Fruit fly (Drosophila melanogaster) whole organism, embryonic: ENCODE data around the gene GC2.
A peak's percentile ranks its signal among the peaks of the same experiment; 100 is the strongest.

Source experiments
- Ada2b ChIP-seq: fragments of 200-800 bp; sonication (Bioruptor generic); IDR thresholded peaks from 2 replicates; pipeline ENCODE4 v1.3.6; 2022; ENCODE audit warnings: missing biosample characterization, missing genetic modification characterization
- Atf3 ChIP-seq: fragments of 200-800 bp; sonication (Bioruptor generic); optimal IDR thresholded peaks from 3 replicates; lab custom pipeline; 2016; ENCODE audit warnings: missing biosample characterization, missing genetic modification characterization
- CG15011 ChIP-seq: fragments of 200-800 bp; sonication (Bioruptor generic); optimal IDR thresholded peaks from 3 replicates; lab custom pipeline; 2018; ENCODE audit warnings: missing biosample characterization, mild to moderate bottlenecking, missing genetic modification characterization
- CG15073 ChIP-seq: fragments of 200-800 bp; sonication (Bioruptor generic); optimal IDR thresholded peaks from 2 replicates; lab custom pipeline; 2016; ENCODE audit warnings: missing biosample characterization, missing genetic modification characterization
- CG15601 ChIP-seq: fragments of 200-800 bp; sonication (Bioruptor generic); optimal IDR thresholded peaks from 3 replicates; lab custom pipeline; 2019; ENCODE audit warnings: missing biosample characterization, mild to moderate bottlenecking, missing genetic modification characterization, moderate library complexity
- CG18476 ChIP-seq: fragments of 200-800 bp; sonication (Bioruptor generic); optimal IDR thresholded peaks from 2 replicates; lab custom pipeline; 2016; ENCODE audit warnings: missing biosample characterization, mild to moderate bottlenecking, missing genetic modification characterization
- CG18619 ChIP-seq: fragments of 200-800 bp; sonication (Bioruptor generic); optimal IDR thresholded peaks from 3 replicates; lab custom pipeline; 2017; ENCODE audit warnings: missing biosample characterization, mild to moderate bottlenecking, missing genetic modification characterization
- CG2202 ChIP-seq: fragments of 200-800 bp; sonication (Bioruptor generic); optimal IDR thresholded peaks from 2 replicates; lab custom pipeline; 2018; ENCODE audit warnings: missing biosample characterization, mild to moderate bottlenecking, missing genetic modification characterization
- CG2712 ChIP-seq: fragments of 200-800 bp; optimal IDR thresholded peaks from 3 replicates; lab custom pipeline; 2019; ENCODE audit warnings: missing biosample characterization, mild to moderate bottlenecking, missing genetic modification characterization, moderate library complexity
- CG30403 ChIP-seq: fragments of 200-800 bp; sonication (Bioruptor generic); optimal IDR thresholded peaks from 3 replicates; lab custom pipeline; 2016; ENCODE audit warnings: missing biosample characterization, missing genetic modification characterization
- CG32772 ChIP-seq: fragments of 200-800 bp; sonication (Bioruptor generic); IDR thresholded peaks from 2 replicates; pipeline ENCODE4 v1.3.6; 2022; ENCODE audit warnings: missing biosample characterization, missing genetic modification characterization
- CG3995 ChIP-seq: fragments of 200-800 bp; sonication (Bioruptor generic); optimal IDR thresholded peaks from 3 replicates; lab custom pipeline; 2016; ENCODE audit warnings: missing biosample characterization, missing genetic modification characterization
- CG6272 ChIP-seq: fragments of 200-800 bp; sonication (Bioruptor generic); IDR thresholded peaks from 2 replicates; pipeline ENCODE4 v1.3.6; 2022; ENCODE audit warnings: missing biosample characterization, missing genetic modification characterization
- CG6654 ChIP-seq: fragments of 200-800 bp; sonication (Bioruptor generic); optimal IDR thresholded peaks from 2 replicates; lab custom pipeline; 2017; ENCODE audit warnings: missing biosample characterization, mild to moderate bottlenecking, missing genetic modification characterization
- CG7556 ChIP-seq: fragments of 200-800 bp; sonication (Bioruptor generic); optimal IDR thresholded peaks from 2 replicates; lab custom pipeline; 2017; ENCODE audit warnings: missing biosample characterization, mild to moderate bottlenecking, missing genetic modification characterization
- CG8478 ChIP-seq: fragments of >200 bp; optimal IDR thresholded peaks from 2 replicates; lab custom pipeline; 2018
- CG9437 ChIP-seq: fragments of 200-800 bp; sonication (Bioruptor generic); optimal IDR thresholded peaks from 2 replicates; lab custom pipeline; 2018; ENCODE audit warnings: missing biosample characterization, mild to moderate bottlenecking, missing genetic modification characterization
- CG9727 ChIP-seq: fragments of 200-800 bp; sonication (Bioruptor generic); optimal IDR thresholded peaks from 3 replicates; lab custom pipeline; 2017; ENCODE audit warnings: missing biosample characterization, mild to moderate bottlenecking, missing genetic modification characterization
- CG9797 ChIP-seq: fragments of 200-800 bp; sonication (Bioruptor generic); optimal IDR thresholded peaks from 3 replicates; lab custom pipeline; 2018; ENCODE audit warnings: missing biosample characterization, mild to moderate bottlenecking, missing genetic modification characterization
- Camta ChIP-seq: fragments of 200-800 bp; sonication (Bioruptor generic); optimal IDR thresholded peaks from 2 replicates; lab custom pipeline; 2016; ENCODE audit warnings: missing biosample characterization, missing genetic modification characterization
- Doc2 ChIP-seq: fragments of 200-800 bp; sonication (Bioruptor generic); IDR thresholded peaks from 2 replicates; pipeline ENCODE4 v1.3.6; 2022; ENCODE audit warnings: missing biosample characterization, missing genetic modification characterization
- Eip74EF ChIP-seq, 2 experiments: fragments of 200-800 bp in 1 of 2; fragments of >200 bp in 1 of 2; sonication (Bioruptor generic) in 1 of 2; optimal IDR thresholded peaks; 2 replicates each; lab custom pipeline; 2017 to 2019; ENCODE audit warnings: missing biosample characterization in 2 of 2, missing genetic modification characterization in 2 of 2, mild to moderate bottlenecking in 1 of 2, moderate library complexity in 1 of 2
- GATAe ChIP-seq: fragments of 200-800 bp; sonication (Bioruptor generic); conservative IDR thresholded peaks from 2 replicates; pipeline ENCODE4 v1.3.6; 2022; ENCODE audit warnings: missing biosample characterization, missing genetic modification characterization
- H2.0 ChIP-seq: fragments of 200-800 bp; sonication (Bioruptor generic); IDR thresholded peaks from 2 replicates; pipeline ENCODE4 v1.3.6; 2022; ENCODE audit warnings: missing biosample characterization, missing genetic modification characterization
- Jarid2 ChIP-seq: fragments of 200-800 bp; sonication (Bioruptor generic); optimal IDR thresholded peaks from 3 replicates; lab custom pipeline; 2017; ENCODE audit warnings: mild to moderate bottlenecking, missing biosample characterization, missing genetic modification reagents, missing genetic modification characterization
- Mrtf ChIP-seq: fragments of 200-800 bp; sonication (Bioruptor generic); IDR thresholded peaks from 3 replicates; pipeline ENCODE4 v1.3.6; 2022; ENCODE audit warnings: missing biosample characterization, missing genetic modification characterization
- NC2α ChIP-seq: fragments of 200-800 bp; sonication (Bioruptor generic); optimal IDR thresholded peaks from 2 replicates; lab custom pipeline; 2016; ENCODE audit warnings: missing biosample characterization, missing genetic modification characterization
- NfI ChIP-seq: fragments of 200-800 bp; sonication (Bioruptor generic); optimal IDR thresholded peaks from 3 replicates; lab custom pipeline; 2018; ENCODE audit warnings: missing biosample characterization, mild to moderate bottlenecking, missing genetic modification characterization, moderate library complexity
- Oli ChIP-seq: fragments of 200-800 bp; sonication (Bioruptor generic); optimal IDR thresholded peaks from 2 replicates; lab custom pipeline; 2018; ENCODE audit warnings: missing biosample characterization, mild to moderate bottlenecking, missing genetic modification characterization, moderate library complexity
- Optix ChIP-seq: fragments of 200-800 bp; sonication (Bioruptor generic); IDR thresholded peaks from 3 replicates; pipeline ENCODE4 v1.3.6; 2022; ENCODE audit warnings: missing biosample characterization, missing genetic modification characterization
- Ssrp ChIP-seq: fragments of 200-800 bp; sonication (Bioruptor generic); optimal IDR thresholded peaks from 2 replicates; lab custom pipeline; 2018; ENCODE audit warnings: missing biosample characterization, mild to moderate bottlenecking, missing genetic modification characterization, moderate library complexity
- ac ChIP-seq: fragments of 200-800 bp; sonication (Bioruptor generic); optimal IDR thresholded peaks from 3 replicates; lab custom pipeline; 2017; ENCODE audit warnings: missing biosample characterization, mild to moderate bottlenecking, missing genetic modification characterization
- bab2 ChIP-seq: fragments of 200-800 bp; sonication (Bioruptor generic); optimal IDR thresholded peaks from 2 replicates; lab custom pipeline; 2016; ENCODE audit warnings: missing biosample characterization, missing genetic modification characterization
- br ChIP-seq: fragments of >200 bp; optimal IDR thresholded peaks from 2 replicates; lab custom pipeline; 2017
- dm ChIP-seq: fragments of 200-800 bp; sonication (Bioruptor generic); optimal IDR thresholded peaks from 3 replicates; lab custom pipeline; 2016; ENCODE audit warnings: missing biosample characterization, missing genetic modification characterization
- dmrt11E ChIP-seq: fragments of 200-800 bp; sonication (Bioruptor generic); optimal IDR thresholded peaks from 3 replicates; lab custom pipeline; 2018; ENCODE audit warnings: missing biosample characterization, mild to moderate bottlenecking, missing genetic modification characterization, moderate library complexity
- ems ChIP-seq: fragments of 200-800 bp; sonication (Bioruptor generic); optimal IDR thresholded peaks from 3 replicates; lab custom pipeline; 2016; ENCODE audit warnings: missing biosample characterization, missing genetic modification characterization
- fd96Cb ChIP-seq: fragments of 200-800 bp; sonication (Bioruptor generic); optimal IDR thresholded peaks from 2 replicates; lab custom pipeline; 2018; ENCODE audit warnings: missing biosample characterization, mild to moderate bottlenecking, missing genetic modification characterization, moderate library complexity
- gcm ChIP-seq: fragments of 200-800 bp; sonication (Bioruptor generic); optimal IDR thresholded peaks from 2 replicates; lab custom pipeline; 2019; ENCODE audit warnings: missing biosample characterization, mild to moderate bottlenecking, missing genetic modification characterization, moderate library complexity
- gro ChIP-seq: fragments of 200-800 bp; sonication (Bioruptor generic); optimal IDR thresholded peaks from 2 replicates; lab custom pipeline; 2016; ENCODE audit warnings: missing biosample characterization, missing genetic modification characterization
- org-1 ChIP-seq: fragments of 200-800 bp; sonication (Bioruptor generic); optimal IDR thresholded peaks from 2 replicates; lab custom pipeline; 2017; ENCODE audit warnings: missing biosample characterization, missing genetic modification characterization
- pros ChIP-seq: fragments of 200-800 bp; sonication (Bioruptor generic); optimal IDR thresholded peaks from 3 replicates; lab custom pipeline; 2019; ENCODE audit warnings: missing biosample characterization, mild to moderate bottlenecking, missing genetic modification characterization, moderate library complexity
- psq ChIP-seq: fragments of 200-800 bp; sonication (Bioruptor generic); optimal IDR thresholded peaks from 2 replicates; lab custom pipeline; 2017; ENCODE audit warnings: missing biosample characterization, missing genetic modification characterization
- pum ChIP-seq: fragments of 200-800 bp; sonication (Bioruptor generic); optimal IDR thresholded peaks from 2 replicates; lab custom pipeline; 2016; ENCODE audit warnings: missing biosample characterization, missing genetic modification characterization
- schlank ChIP-seq: fragments of 200-800 bp; sonication (Bioruptor generic); optimal IDR thresholded peaks from 2 replicates; lab custom pipeline; 2018; ENCODE audit warnings: missing biosample characterization, mild to moderate bottlenecking, missing genetic modification characterization
- slou ChIP-seq: fragments of 200-800 bp; sonication (Bioruptor generic); optimal IDR thresholded peaks from 3 replicates; lab custom pipeline; 2016; ENCODE audit warnings: missing biosample characterization, missing genetic modification characterization
- stwl ChIP-seq: fragments of 200-800 bp; sonication (Bioruptor generic); optimal IDR thresholded peaks from 3 replicates; lab custom pipeline; 2018; ENCODE audit warnings: missing biosample characterization, mild to moderate bottlenecking, missing genetic modification characterization, moderate library complexity
- tgo ChIP-seq: fragments of 200-800 bp; sonication (Bioruptor generic); IDR thresholded peaks from 3 replicates; pipeline ENCODE4 v1.3.6; 2022; ENCODE audit warnings: missing biosample characterization, missing genetic modification characterization
- tup ChIP-seq: fragments of 200-800 bp; sonication (Bioruptor generic); optimal IDR thresholded peaks from 2 replicates; lab custom pipeline; 2016; ENCODE audit warnings: missing biosample characterization, mild to moderate bottlenecking, missing genetic modification characterization, moderate library complexity
- zen2 ChIP-seq: fragments of 200-800 bp; sonication (Bioruptor generic); IDR thresholded peaks from 3 replicates; pipeline ENCODE4 v1.3.6; 2022; ENCODE audit warnings: missing biosample characterization, missing genetic modification characterization; ENCODE audit not compliant: partially characterized antibody
- zfh2 ChIP-seq: fragments of 200-800 bp; sonication (Bioruptor generic); optimal IDR thresholded peaks from 2 replicates; lab custom pipeline; 2016; ENCODE audit warnings: missing biosample characterization, missing genetic modification characterization

GC2 gene

DNA sequence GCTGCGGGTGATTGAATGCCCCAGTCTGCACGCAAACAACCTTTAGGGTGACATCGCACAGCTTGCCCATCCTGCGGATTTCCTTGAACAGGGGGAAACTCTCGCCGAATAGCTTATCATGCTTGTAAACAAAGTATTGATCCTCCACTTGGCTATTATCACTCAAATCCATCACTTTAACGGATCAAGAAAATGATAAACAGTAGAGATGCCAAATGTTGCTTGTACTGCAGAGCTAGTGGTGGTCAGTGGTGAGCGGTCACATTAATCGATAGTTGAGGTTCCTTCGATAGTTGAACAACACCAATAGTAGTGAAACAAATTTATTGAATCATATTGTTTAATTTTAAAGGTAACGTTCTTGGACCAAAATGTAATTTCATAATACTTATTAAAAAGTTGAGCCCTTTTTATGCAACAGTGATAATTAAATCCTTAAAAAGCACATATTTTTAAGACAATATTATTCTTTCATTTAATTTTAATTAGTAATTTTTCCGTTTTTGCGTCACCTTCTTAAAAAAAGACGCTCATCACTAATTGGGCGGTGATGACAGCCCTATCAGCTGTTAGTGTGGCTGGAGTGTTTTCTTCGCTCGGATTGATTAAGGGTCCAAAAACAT is 38.8 kb downstream of the GC2 start, which contains the start of the genes KLHL18 and GCC185:
Gene KLHL18, minus strand, starts transcription at position 233 of the 623 bp plus-strand sequence.
Gene GCC185, plus strand, starts transcription at position 571 of the 623 bp plus-strand sequence.
- TF ChIP-seq gro (GFP tag; lab: Kevin White, UChicago) (peak; percentile 64), CG6654 (GFP tag; lab: Kevin White, UChicago) (no peak), CG18476 (GFP tag; lab: Kevin White, UChicago) (peak; percentile 74), NC2α (no peak), Optix (no peak), CG2202 (tag; lab: Kevin White, UChicago) (no peak), H2.0 (GFP tag; lab: Robert Waterston, UW) (peak; percentile 46; the same call in 1 of the 2 replicates), ac (GFP tag; lab: Kevin White, UChicago) (no peak), Camta (GFP tag; lab: Kevin White, UChicago) (peak; percentile 61), CG15601 (tag; lab: Kevin White, UChicago) (peak; percentile 92), Atf3 (GFP tag; lab: Kevin White, UChicago) (peak; percentile 36), CG8478 (lab: Kevin White, UChicago) (no peak), CG9437 (GFP tag; lab: Kevin White, UChicago) (peak; percentile 23), CG32772 (GFP tag; lab: Robert Waterston, UW) (peak; percentile 79), dm (GFP tag; lab: Kevin White, UChicago) (peak; percentile 20), Jarid2 (GFP tag; lab: Kevin White, UChicago) (peak; percentile 34), CG3995 (GFP tag; lab: Kevin White, UChicago) (peak; percentile 74), dmrt11E (peak; percentile 81), CG7556 (GFP tag; lab: Kevin White, UChicago) (no peak), CG2712 (peak; percentile 85), tgo (GFP tag; lab: Robert Waterston, UW) (peak; percentile 69), zen2 (GFP tag; lab: Robert Waterston, UW) (no peak), pum (peak; percentile 70), schlank (peak; percentile 11), ems (GFP tag; lab: Kevin White, UChicago) (peak; percentile 52), gcm (GFP tag; lab: Kevin White, UChicago) (peak; percentile 16), CG9727 (GFP tag; lab: Kevin White, UChicago) (peak; percentile 76), GATAe (GFP tag; lab: Robert Waterston, UW) (0 out of 2 replicates have a peak, but pooled peaks have one; percentile 42), zfh2 (GFP tag; lab: Kevin White, UChicago) (peak; percentile 81), stwl (tag; lab: Kevin White, UChicago) (peak; percentile 56), psq (GFP tag; lab: Kevin White, UChicago) (peak; percentile 49), CG15011 (GFP tag; lab: Kevin White, UChicago) (no peak), slou (GFP tag; lab: Kevin White, UChicago) (peak; percentile 65), CG6272 (peak; percentile 84), Doc2 (peak; percentile 42; the same call in 1 of the 2 replicates), bab2 (peak; percentile 68), CG30403 (GFP tag; lab: Kevin White, UChicago) (peak; percentile 93), Ssrp (tag; lab: Kevin White, UChicago) (peak; percentile 71), org-1 (GFP tag; lab: Kevin White, UChicago) (no peak), pros (GFP tag; lab: Kevin White, UChicago) (no peak), NfI (GFP tag; lab: Kevin White, UChicago) (peak; percentile 62), Oli (tag; lab: Kevin White, UChicago) (peak; percentile 63), Mrtf (GFP tag; lab: Robert Waterston, UW) (0 out of 3 replicates have a peak, but pooled peaks have one; percentile 27), CG15073 (GFP tag; lab: Kevin White, UChicago) (peak; percentile 17), CG9797 (GFP tag; lab: Kevin White, UChicago) (peak; percentile 40), fd96Cb (peak; percentile 79), Eip74EF (GFP tag; optimal IDR thresholded peaks at IDR 0.05; lab: Kevin White, UChicago) (no peak), Ada2b (GFP tag; lab: Robert Waterston, UW) (peak; percentile 73), CG18619 (GFP tag; lab: Kevin White, UChicago) (peak; percentile 58), br (lab: Kevin White, UChicago) (no peak), tup (GFP tag; lab: Kevin White, UChicago) (no peak)
